Worm (Caenorhabditis elegans) whole organism, L3 larva: ENCODE results near the gene grl-30.

ENCODE experiments used
- ceh-16 ChIP-seq: sonication (generic microtip); optimal IDR thresholded peaks from 2 replicates; lab custom pipeline; 2017; ENCODE audit warnings: missing biosample characterization, missing genetic modification characterization
- egl-27 ChIP-seq: sonication (generic microtip); optimal IDR thresholded peaks from 4 replicates; lab custom pipeline; 2017; ENCODE audit warnings: missing biosample characterization, missing genetic modification reagents, missing genetic modification characterization
- egl-5 ChIP-seq: fragments of 150-350 bp; optimal IDR thresholded peaks from 2 replicates; lab custom pipeline; 2017; ENCODE audit warnings: missing biosample characterization, missing genetic modification reagents, missing genetic modification characterization, inconsistent platforms
- elt-2 ChIP-seq: sonication (generic microtip); optimal IDR thresholded peaks from 2 replicates; lab custom pipeline; 2016; ENCODE audit warnings: missing genetic modification reagents, mild to moderate bottlenecking, missing genetic modification characterization, missing compliant biosample characterization
- eor-1 ChIP-seq, 2 experiments: fragments of 150-350 bp; optimal IDR thresholded peaks; 2 replicates each; lab custom pipeline; 2014 to 2018; ENCODE audit warnings: missing biosample characterization in 2 of 2, missing genetic modification characterization in 2 of 2
- fkh-10 ChIP-seq: sonication (generic microtip); optimal IDR thresholded peaks from 2 replicates; lab custom pipeline; 2017; ENCODE audit warnings: missing biosample characterization, missing genetic modification reagents, missing genetic modification characterization
- fos-1 ChIP-seq: fragments of 150-350 bp; optimal IDR thresholded peaks from 2 replicates; lab custom pipeline; 2014; ENCODE audit warnings: missing biosample characterization, missing genetic modification characterization
- jun-1 ChIP-seq: fragments of 150-350 bp; optimal IDR thresholded peaks from 2 replicates; lab custom pipeline; 2014; ENCODE audit warnings: missing biosample characterization, missing genetic modification reagents, missing genetic modification characterization
- nhr-11 ChIP-seq: fragments of 150-350 bp; optimal IDR thresholded peaks from 2 replicates; lab custom pipeline; 2014; ENCODE audit warnings: missing biosample characterization, missing genetic modification characterization
- nhr-43 ChIP-seq: sonication (generic microtip); optimal IDR thresholded peaks from 2 replicates; lab custom pipeline; 2016; ENCODE audit warnings: mild to moderate bottlenecking, missing genetic modification characterization, missing compliant biosample characterization; ENCODE audit not compliant: poor library complexity, severe bottlenecking
- sea-2 ChIP-seq: fragments of 150-350 bp; sonication (generic microtip); optimal IDR thresholded peaks from 4 replicates; lab custom pipeline; 2014; ENCODE audit warnings: missing biosample characterization, missing genetic modification reagents, missing genetic modification characterization
- unc-39 ChIP-seq: sonication (generic microtip); optimal IDR thresholded peaks from 4 replicates; lab custom pipeline; 2017; ENCODE audit warnings: missing biosample characterization, missing genetic modification characterization

- no peak for TF ChIP-seq egl-27
- no peak for TF ChIP-seq ceh-16 (tag; lab: Kevin White, UChicago)
- TF ChIP-seq egl-5 (tag; lab: Kevin White, UChicago), result no peak
- no peak for TF ChIP-seq jun-1
- TF ChIP-seq nhr-43, result no peak
- TF ChIP-seq eor-1 (tag; optimal IDR thresholded peaks at IDR 0.05; lab: Kevin White, UChicago), result no peak
- TF ChIP-seq nhr-11 (tag; lab: Kevin White, UChicago), result no peak
- no peak for TF ChIP-seq fos-1 (tag; lab: Kevin White, UChicago)
- TF ChIP-seq elt-2 (tag; lab: Kevin White, UChicago), result no peak
- no peak for TF ChIP-seq unc-39
- TF ChIP-seq sea-2 (GFP tag; lab: Kevin White, UChicago), result no peak
- TF ChIP-seq fkh-10, result no peak
Measured at ce11 chrV:3605325-3605724, 49.2 kb downstream of the grl-30 start, which contains the start of gene T22F3.8.
